Fruit fly (Drosophila melanogaster): ENCODE measurements around the gene squ.

Gene squ

DNA sequence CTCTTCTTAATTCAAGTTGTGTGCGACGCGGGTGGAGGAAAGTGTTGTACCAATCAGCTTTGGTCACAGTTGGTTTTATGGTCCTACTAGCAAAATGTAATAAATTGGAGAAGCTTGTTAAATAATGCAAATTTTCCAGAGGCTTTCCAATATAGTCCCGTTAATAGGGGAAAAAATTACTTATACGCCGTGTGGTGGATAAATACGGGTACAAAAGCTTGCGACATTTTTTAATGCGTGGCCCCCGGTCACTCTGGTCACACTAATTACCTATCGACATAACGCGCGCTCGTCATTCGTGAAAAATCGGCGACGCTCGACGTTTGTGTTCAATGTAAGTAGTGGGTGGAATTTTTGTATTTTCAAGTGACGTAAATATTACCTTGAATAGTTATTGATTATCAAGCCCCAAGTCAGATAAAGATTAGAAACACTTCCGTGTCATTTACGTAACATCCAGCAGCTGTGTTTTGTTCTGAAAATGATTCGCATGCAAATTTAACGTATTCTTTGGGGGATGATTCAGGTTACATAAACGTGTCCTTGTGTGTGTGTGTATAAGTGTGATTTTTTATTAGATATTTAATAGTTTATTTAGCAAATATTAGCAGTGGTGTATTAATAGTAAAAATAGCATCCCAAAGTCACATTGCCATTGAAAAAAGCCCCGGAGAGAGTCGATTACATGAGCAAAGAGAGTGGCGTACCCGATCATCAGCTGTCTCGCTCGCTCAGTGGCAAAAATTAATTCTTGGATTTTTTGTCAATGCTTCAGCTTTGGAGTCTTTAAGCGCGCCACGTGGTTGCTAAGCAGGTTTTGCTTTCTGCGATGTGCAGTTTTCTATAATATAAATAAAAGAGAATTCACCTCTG lies 40.0 kb downstream of the squ start, which contains the start of gene Cyt-c-p (continued):
- TF ChIP-seq Jarid2 (GFP tag; optimal IDR thresholded peaks at IDR 0.05) (peak; percentile 64), nerfin-1 (tag; optimal IDR thresholded peaks at IDR 0.05) (peak; percentile 19), hbn (GFP tag; IDR thresholded peaks at IDR 0.05; ENCODE audit: partially characterized antibody) (peak; percentile 44; the same call in 1 of the 2 replicates), tap (tag; optimal IDR thresholded peaks at IDR 0.05) (no peak), row (GFP tag; IDR thresholded peaks at IDR 0.05) (peak; percentile 44; the same call in 2 of the 3 replicates), wor (GFP tag; IDR thresholded peaks at IDR 0.05) (no peak), jumu (GFP tag; optimal IDR thresholded peaks at IDR 0.05) (no peak), CG7271 (tag; optimal IDR thresholded peaks at IDR 0.05) (no peak), CG15696 (tag; optimal IDR thresholded peaks at IDR 0.05) (no peak), toy (GFP tag; IDR thresholded peaks at IDR 0.05) (no peak), gem (tag; optimal IDR thresholded peaks at IDR 0.05) (peak; percentile 20), tx (GFP tag; optimal IDR thresholded peaks at IDR 0.05) (peak; percentile 16), CG30403 (GFP tag; optimal IDR thresholded peaks at IDR 0.05) (no peak), sug (tag; optimal IDR thresholded peaks at IDR 0.05) (peak; percentile 63), abd-A (tag; optimal IDR thresholded peaks at IDR 0.05) (peak; percentile 94), chm (GFP tag; IDR thresholded peaks at IDR 0.05) (peak; percentile 67; the same call in 1 of the 2 replicates), Nf-YA (GFP tag; IDR thresholded peaks at IDR 0.05) (no peak), grn (GFP tag; optimal IDR thresholded peaks at IDR 0.05) (peak; percentile 34), CG31224 (GFP tag; IDR thresholded peaks at IDR 0.05) (no peak), CG12236 (GFP tag; optimal IDR thresholded peaks at IDR 0.05) (no peak), luna (GFP tag; optimal IDR thresholded peaks at IDR 0.05) (no peak), CG13296 (GFP tag; optimal IDR thresholded peaks at IDR 0.05) (peak; percentile 43), da (GFP tag; optimal IDR thresholded peaks at IDR 0.05) (no peak), CG13123 (GFP tag; optimal IDR thresholded peaks at IDR 0.05) (no peak), Xbp1 (GFP tag; optimal IDR thresholded peaks at IDR 0.05) (no peak), phol (tag; optimal IDR thresholded peaks at IDR 0.05) (peak; percentile 77), schlank (tag; optimal IDR thresholded peaks at IDR 0.05) (no peak), chn (GFP tag; optimal IDR thresholded peaks at IDR 0.05) (no peak), CoRest (tag; optimal IDR thresholded peaks at IDR 0.05) (peak; percentile 63), TFAM (GFP tag; optimal IDR thresholded peaks at IDR 0.05) (no peak), lola (GFP tag; optimal IDR thresholded peaks at IDR 0.05) (peak in 1 of 3 experiments; percentile 3), run (tag; optimal IDR thresholded peaks at IDR 0.05) (peak; percentile 35), ato (GFP tag; IDR thresholded peaks at IDR 0.05; ENCODE audit: partially characterized antibody) (no peak), CG2199 (GFP tag; IDR thresholded peaks at IDR 0.05) (no peak), CG18764 (GFP tag; optimal IDR thresholded peaks at IDR 0.05) (no peak), Hr3 (GFP tag; optimal IDR thresholded peaks at IDR 0.05) (no peak), sd (tag; optimal IDR thresholded peaks at IDR 0.05) (peak; percentile 69), Abd-B (GFP tag; optimal IDR thresholded peaks at IDR 0.05) (peak; percentile 94), Doc2 (GFP tag; IDR thresholded peaks at IDR 0.05) (no peak), CG8765 (GFP tag; IDR thresholded peaks at IDR 0.05) (no peak), ewg (GFP tag; optimal IDR thresholded peaks at IDR 0.05) (peak; percentile 1), CG34376 (GFP tag; optimal IDR thresholded peaks at IDR 0.05) (peak; percentile 88), CG13424 (tag; optimal IDR thresholded peaks at IDR 0.05) (peak; percentile 3), Six4 (GFP tag; optimal IDR thresholded peaks at IDR 0.05) (no peak), CG12155 (GFP tag; optimal IDR thresholded peaks at IDR 0.05) (peak; percentile 11), CG7357 (GFP tag; IDR thresholded peaks at IDR 0.05) (no peak), pnt (GFP tag; optimal IDR thresholded peaks at IDR 0.05) (no peak), zen2 (GFP tag; IDR thresholded peaks at IDR 0.05; ENCODE audit: partially characterized antibody) (no peak), CG5953 (GFP tag; IDR thresholded peaks at IDR 0.05) (no peak)

Data from whole organism, embryonic.